Worm (Caenorhabditis elegans): ENCODE data around the gene klp-11.
"Not testable (repeated sequence)": the region's sequence is repeated elsewhere in the genome, so short reads cannot be mapped to it uniquely, and the experiment has no call there.

Gene klp-11

ce11 chrIV:8788048-8788447 is 26.2 kb upstream of the klp-11 start, which contains the start of gene C33D9.10:
TSS of gene C33D9.10 (minus strand) at chrIV:8788148.
- not testable (repeated sequence) for TF ChIP-seq efl-1 (optimal IDR thresholded peaks at IDR 0.05)
- peak in 1 of 2 experiments; percentile 41 for TF ChIP-seq efl-1 (GFP tag; optimal IDR thresholded peaks at IDR 0.05 in 1 of 2)

ce11 chrIV:8786654-8787053 is 24.8 kb upstream of the klp-11 start, which contains the start of gene C33D9.8:
TSS of gene C33D9.8 (minus strand) at chrIV:8786752.
- TF ChIP-seq lsy-2 (tag; optimal IDR thresholded peaks at IDR 0.05) (peak in 1 of 2 experiments; percentile 31), rnt-1 (tag; optimal IDR thresholded peaks at IDR 0.05) (peak; percentile 41), efl-1 (optimal IDR thresholded peaks at IDR 0.05) (peak in 1 of 2 experiments; percentile 35), efl-1 (GFP tag; optimal IDR thresholded peaks at IDR 0.05 in 1 of 2) (no peak), sup-37 (GFP tag; optimal IDR thresholded peaks at IDR 0.05) (no peak)

ce11 chrIV:8784855-8785327 is 23.0 kb upstream of the klp-11 start, which contains the start of gene C33D9.13:
TSS of gene C33D9.13 (minus strand) at chrIV:8785277.
- TF ChIP-seq Y116A8C.19 (tag; optimal IDR thresholded peaks at IDR 0.05; ENCODE audit: borderline replicate concordance) (no peak), zip-4 (GFP tag; optimal IDR thresholded peaks at IDR 0.05) (peak; percentile 53), skn-1 (tag; optimal IDR thresholded peaks at IDR 0.05) (peak; percentile 32)

ce11 chrIV:8782172-8782571 is 20.3 kb upstream of the klp-11 start:
- TF ChIP-seq nhr-76 (tag; optimal IDR thresholded peaks at IDR 0.05) (no peak), ztf-4 (tag; optimal IDR thresholded peaks at IDR 0.05) (peak; percentile 47), pag-3 (tag; optimal IDR thresholded peaks at IDR 0.05; ENCODE audit: borderline replicate concordance, insufficient read depth) (peak; percentile 78), ceh-8 (GFP tag; optimal IDR thresholded peaks at IDR 0.05) (no peak), hlh-17 (GFP tag; optimal IDR thresholded peaks at IDR 0.05; ENCODE audit: borderline replicate concordance) (no peak), isw-1 (GFP tag; IDR thresholded peaks at IDR 0.05) (peak; percentile 15; the same call in 1 of the 2 replicates), unc-98 (GFP tag; IDR thresholded peaks at IDR 0.05) (no peak), egl-13 (tag; optimal IDR thresholded peaks at IDR 0.05) (no peak), aly-2 (tag; optimal IDR thresholded peaks at IDR 0.05) (no peak), unc-62 (GFP tag; optimal IDR thresholded peaks at IDR 0.05) (no peak), snpc-4 (tag; optimal IDR thresholded peaks at IDR 0.05) (peak; percentile 23), aha-1 (tag; optimal IDR thresholded peaks at IDR 0.05) (no peak), C34B4.2 (tag; optimal IDR thresholded peaks at IDR 0.05) (no peak), nhr-47 (tag; optimal IDR thresholded peaks at IDR 0.05) (peak; percentile 68), ceh-82 (tag; optimal IDR thresholded peaks at IDR 0.05) (peak; percentile 7 to 70 (median 18)), ets-5 (GFP tag; IDR thresholded peaks at IDR 0.05) (no peak), mab-9 (GFP tag; IDR thresholded peaks at IDR 0.05) (no peak), fkh-4 (tag; optimal IDR thresholded peaks at IDR 0.05; ENCODE audit: borderline replicate concordance) (no peak), lin-39 (tag; optimal IDR thresholded peaks at IDR 0.05) (no peak), swsn-7 (tag; optimal IDR thresholded peaks at IDR 0.05) (peak; percentile 56), unc-86 (tag; optimal IDR thresholded peaks at IDR 0.05) (peak; percentile 49), nhr-237 (tag; optimal IDR thresholded peaks at IDR 0.05) (peak; percentile 32), nhr-11 (tag; optimal IDR thresholded peaks at IDR 0.05) (no peak), pax-3 (tag; optimal IDR thresholded peaks at IDR 0.05) (no peak), irx-1 (tag; optimal IDR thresholded peaks at IDR 0.05) (peak; percentile 62), skn-1 (tag; optimal IDR thresholded peaks at IDR 0.05) (peak; percentile 49), nhr-19 (GFP tag; conservative IDR thresholded peaks at IDR 0.05) (peak; percentile 62), fkh-8 (tag; optimal IDR thresholded peaks at IDR 0.05) (no peak), ceh-63 (GFP tag; optimal IDR thresholded peaks at IDR 0.05) (no peak), alr-1 (tag; optimal IDR thresholded peaks at IDR 0.05; ENCODE audit: borderline replicate concordance) (no peak), elt-2 (tag; optimal IDR thresholded peaks at IDR 0.05) (peak; percentile 43), Y116A8C.19 (tag; optimal IDR thresholded peaks at IDR 0.05; ENCODE audit: borderline replicate concordance) (no peak), unc-130 (tag; optimal IDR thresholded peaks at IDR 0.05) (no peak), snu-23 (GFP tag; optimal IDR thresholded peaks at IDR 0.05) (peak; percentile 84), nhr-90 (tag; optimal IDR thresholded peaks at IDR 0.05; ENCODE audit: poor library complexity) (peak; percentile 63), hlh-4 (tag; optimal IDR thresholded peaks at IDR 0.05) (no peak), fos-1 (tag; optimal IDR thresholded peaks at IDR 0.05) (no peak), lsy-2 (tag; optimal IDR thresholded peaks at IDR 0.05) (peak; percentile 71 to 83), hpl-2 (GFP tag; optimal IDR thresholded peaks at IDR 0.05) (peak; percentile 46), mef-2 (tag; optimal IDR thresholded peaks at IDR 0.05) (no peak)
